Worm (Caenorhabditis elegans) whole organism, L1 larva: ENCODE measurements around the gene zmp-5.

Experiments used
- C16A3.4 ChIP-seq: fragments of 150-350 bp; optimal IDR thresholded peaks from 2 replicates; lab custom pipeline; 2014; ENCODE audit warnings: missing biosample characterization, missing genetic modification characterization
- Y116A8C.19 ChIP-seq: sonication (generic microtip); optimal IDR thresholded peaks from 2 replicates; lab custom pipeline; 2016; ENCODE audit warnings: missing compliant biosample characterization, missing genetic modification characterization, borderline replicate concordance
- aly-2 ChIP-seq: fragments of 150-350 bp; optimal IDR thresholded peaks from 2 replicates; lab custom pipeline; 2014; ENCODE audit warnings: missing biosample characterization, missing genetic modification characterization
- ama-1 ChIP-seq: fragments of 150-350 bp; optimal IDR thresholded peaks from 2 replicates; lab custom pipeline; 2014
- ceh-8 ChIP-seq: fragments of 200-800 bp; sonication (Bioruptor generic); optimal IDR thresholded peaks from 2 replicates; lab custom pipeline; 2018; ENCODE audit warnings: mild to moderate bottlenecking, missing genetic modification characterization, moderate library complexity, missing compliant biosample characterization
- ceh-90 ChIP-seq: sonication (generic microtip); optimal IDR thresholded peaks from 2 replicates; lab custom pipeline; 2016; ENCODE audit warnings: missing genetic modification characterization, missing compliant biosample characterization
- efl-1 ChIP-seq, 4 experiments: fragments of 150-350 bp; optimal IDR thresholded peaks in 3 of 4; peaks in 1 of 4; 1 replicate in 1 of 4; 2 replicates in 3 of 4; lab custom pipeline; 2014; ENCODE audit warnings: missing biosample characterization in 2 of 4, missing genetic modification characterization in 2 of 4, missing genetic modification reagents in 2 of 4
- egl-13 ChIP-seq: sonication (generic microtip); optimal IDR thresholded peaks from 2 replicates; lab custom pipeline; 2016; ENCODE audit warnings: missing genotype, missing genetic modification reagents, missing genetic modification characterization, missing compliant biosample characterization
- elt-2 ChIP-seq: sonication (generic microtip); optimal IDR thresholded peaks from 2 replicates; lab custom pipeline; 2016; ENCODE audit warnings: missing genetic modification characterization, mild to moderate bottlenecking, inconsistent platforms, missing compliant biosample characterization, missing genetic modification reagents
- elt-3 ChIP-seq, 6 experiments: fragments of 150-350 bp in 1 of 6; sonication (generic microtip); optimal IDR thresholded peaks; 2 replicates each; lab custom pipeline; 2017 to 2018; ENCODE audit warnings: missing biosample characterization in 6 of 6, missing genetic modification characterization in 6 of 6, inconsistent platforms in 1 of 6
- ets-5 ChIP-seq: fragments of 200-800 bp; sonication (Bioruptor generic); IDR thresholded peaks from 2 replicates; pipeline ENCODE4 v1.3.6; 2022; ENCODE audit warnings: missing genetic modification characterization, missing compliant biosample characterization
- fkh-10 ChIP-seq: sonication (generic microtip); optimal IDR thresholded peaks from 2 replicates; lab custom pipeline; 2017; ENCODE audit warnings: missing biosample characterization, missing genetic modification reagents, missing genetic modification characterization
- fkh-8 ChIP-seq: sonication (generic microtip); optimal IDR thresholded peaks from 2 replicates; lab custom pipeline; 2016; ENCODE audit warnings: mild to moderate bottlenecking, missing genetic modification characterization, missing compliant biosample characterization
- fos-1 ChIP-seq: fragments of 150-350 bp; optimal IDR thresholded peaks from 2 replicates; lab custom pipeline; 2014; ENCODE audit warnings: missing biosample characterization, missing genetic modification characterization
- grh-1 ChIP-seq: fragments of 200-800 bp; sonication (Bioruptor generic); IDR thresholded peaks from 2 replicates; pipeline ENCODE4 v1.3.6; 2022; ENCODE audit warnings: missing genetic modification reagents, missing genetic modification characterization, missing compliant biosample characterization
- hlh-4 ChIP-seq: sonication (generic microtip); optimal IDR thresholded peaks from 2 replicates; lab custom pipeline; 2016; ENCODE audit warnings: mild to moderate bottlenecking, missing genetic modification characterization, missing compliant biosample characterization
- lin-13 ChIP-seq: fragments of 150-350 bp; optimal IDR thresholded peaks from 2 replicates; lab custom pipeline; 2014; ENCODE audit warnings: missing biosample characterization, missing genetic modification reagents, missing genetic modification characterization
- lin-14 ChIP-seq: fragments of 200-800 bp; sonication (Bioruptor generic); optimal IDR thresholded peaks from 2 replicates; lab custom pipeline; 2018; ENCODE audit warnings: mild to moderate bottlenecking, missing genetic modification characterization, moderate library complexity, missing compliant biosample characterization
- lin-15B ChIP-seq: fragments of 150-350 bp; sonication (generic microtip); optimal IDR thresholded peaks from 3 replicates; lab custom pipeline; 2014; ENCODE audit warnings: missing biosample characterization, missing genetic modification characterization
- lin-35 ChIP-seq, 2 experiments: fragments of 150-350 bp; optimal IDR thresholded peaks; 2 replicates each; lab custom pipeline; 2014; ENCODE audit warnings: missing biosample characterization in 2 of 2, missing genetic modification characterization in 2 of 2, missing genetic modification reagents in 2 of 2
- lsy-2 ChIP-seq, 2 experiments: fragments of 150-350 bp; optimal IDR thresholded peaks; 2 replicates each; lab custom pipeline; 2014; ENCODE audit warnings: missing biosample characterization in 2 of 2, missing genetic modification characterization in 2 of 2
- mdl-1 ChIP-seq, 2 experiments: fragments of 150-350 bp; optimal IDR thresholded peaks; 2 replicates each; lab custom pipeline; 2014 to 2017; ENCODE audit warnings: missing biosample characterization in 2 of 2, missing genetic modification characterization in 2 of 2, inconsistent platforms in 1 of 2
- nhr-11 ChIP-seq: fragments of 150-350 bp; optimal IDR thresholded peaks from 2 replicates; lab custom pipeline; 2014; ENCODE audit warnings: missing biosample characterization, missing genetic modification characterization
- nhr-12 ChIP-seq: sonication (generic microtip); optimal IDR thresholded peaks from 2 replicates; lab custom pipeline; 2017; ENCODE audit warnings: missing biosample characterization, missing genetic modification characterization
- nhr-19 ChIP-seq: fragments of 200-800 bp; sonication (Bioruptor generic); conservative IDR thresholded peaks from 2 replicates; pipeline ENCODE4 v1.3.6; 2022; ENCODE audit warnings: missing genetic modification characterization, missing compliant biosample characterization
- nhr-20 ChIP-seq: sonication (generic microtip); optimal IDR thresholded peaks from 2 replicates; lab custom pipeline; 2016; ENCODE audit warnings: mild to moderate bottlenecking, missing genetic modification characterization, missing compliant biosample characterization
- nhr-47 ChIP-seq: sonication (generic microtip); optimal IDR thresholded peaks from 2 replicates; lab custom pipeline; 2016; ENCODE audit warnings: mild to moderate bottlenecking, missing genetic modification characterization, moderate library complexity, missing compliant biosample characterization
- nhr-71 ChIP-seq: sonication (generic microtip); optimal IDR thresholded peaks from 2 replicates; lab custom pipeline; 2016; ENCODE audit warnings: mild to moderate bottlenecking, missing genetic modification characterization, moderate library complexity, missing compliant biosample characterization
- nhr-85 ChIP-seq: sonication (generic microtip); peaks from one replicate; lab custom pipeline; 2016; ENCODE audit warnings: missing genetic modification characterization, inconsistent platforms, missing compliant biosample characterization
- nhr-90 ChIP-seq: sonication (generic microtip); optimal IDR thresholded peaks from 2 replicates; lab custom pipeline; 2016; ENCODE audit warnings: mild to moderate bottlenecking, missing genetic modification characterization, missing compliant biosample characterization; ENCODE audit not compliant: poor library complexity
- sptf-1 ChIP-seq: fragments of 150-350 bp; optimal IDR thresholded peaks from 2 replicates; lab custom pipeline; 2014; ENCODE audit warnings: missing biosample characterization, missing genetic modification characterization
- swsn-7 ChIP-seq: sonication (generic microtip); optimal IDR thresholded peaks from 2 replicates; lab custom pipeline; 2016; ENCODE audit warnings: missing genetic modification characterization, missing compliant biosample characterization
- tbx-2 ChIP-seq: sonication (generic microtip); optimal IDR thresholded peaks from 2 replicates; lab custom pipeline; 2016; ENCODE audit warnings: missing genetic modification characterization, missing compliant biosample characterization
- unc-130 ChIP-seq: fragments of 150-350 bp; optimal IDR thresholded peaks from 2 replicates; lab custom pipeline; 2017; ENCODE audit warnings: missing biosample characterization, missing genetic modification characterization, inconsistent platforms
- unc-98 ChIP-seq: fragments of 200-800 bp; sonication (Bioruptor generic); IDR thresholded peaks from 2 replicates; pipeline ENCODE4 v1.3.6; 2022; ENCODE audit warnings: missing genetic modification characterization, missing compliant biosample characterization
- zip-4 ChIP-seq: fragments of 200-800 bp; sonication (Bioruptor generic); optimal IDR thresholded peaks from 2 replicates; lab custom pipeline; 2018; ENCODE audit warnings: mild to moderate bottlenecking, missing genetic modification characterization, moderate library complexity, missing compliant biosample characterization
- ztf-11 ChIP-seq, 2 experiments: sonication (generic microtip); optimal IDR thresholded peaks; 2 replicates each; lab custom pipeline; 2016 to 2017; ENCODE audit warnings: missing genetic modification characterization in 2 of 2, missing biosample characterization in 1 of 2, missing compliant biosample characterization in 1 of 2
- ztf-4 ChIP-seq: fragments of 150-350 bp; optimal IDR thresholded peaks from 2 replicates; lab custom pipeline; 2014; ENCODE audit warnings: missing biosample characterization, missing genetic modification characterization

Gene zmp-5

DNA sequence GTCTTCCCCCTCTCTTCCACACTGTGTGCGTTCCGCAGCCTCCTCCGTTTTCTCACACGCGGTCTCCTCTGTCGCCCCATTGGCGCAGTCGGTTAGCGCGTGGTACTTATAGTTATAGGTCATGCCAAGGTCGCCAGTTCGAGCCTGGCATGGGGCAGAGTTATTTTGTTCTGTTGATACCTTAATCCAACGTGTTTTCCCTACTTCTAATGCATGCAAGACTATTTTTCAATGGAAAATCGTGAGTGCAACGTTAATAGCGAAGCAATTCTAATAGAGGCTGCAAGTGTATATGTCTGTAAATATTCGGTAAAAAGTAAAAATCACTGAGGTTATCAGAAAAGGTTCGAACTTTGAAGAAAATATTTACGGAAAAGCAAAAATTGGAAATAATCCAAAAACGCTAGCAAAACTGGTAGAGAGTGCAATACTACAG is 14.2 kb downstream of the zmp-5 start (continued):
- TF ChIP-seq nhr-71 (tag; lab: Kevin White, UChicago) (peak; percentile 61), ceh-90 (no peak), nhr-19 (GFP tag; lab: Robert Waterston, UW) (peak; percentile 50), egl-13 (tag; lab: Kevin White, UChicago) (peak; percentile 9), mdl-1 (tag; optimal IDR thresholded peaks at IDR 0.05; lab: Kevin White, UChicago) (peak in 1 of 2 experiments; percentile 80), tbx-2 (tag; lab: Kevin White, UChicago) (peak; percentile 26), nhr-85 (tag; lab: Kevin White, UChicago) (peak; percentile 65), hlh-4 (tag; lab: Kevin White, UChicago) (no peak), aly-2 (tag; lab: Kevin White, UChicago) (no peak), lin-13 (GFP tag; lab: Kevin White, UChicago) (peak; percentile 52), C16A3.4 (tag; lab: Kevin White, UChicago) (peak; percentile 69), unc-130 (tag; lab: Kevin White, UChicago) (peak; percentile 13), efl-1 (optimal IDR thresholded peaks at IDR 0.05; lab: Kevin White, UChicago) (peak in 1 of 2 experiments; percentile 16), efl-1 (GFP tag; optimal IDR thresholded peaks at IDR 0.05 in 1 of 2; lab: Kevin White, UChicago) (peak in 1 of 2 experiments; percentile 80), swsn-7 (tag; lab: Kevin White, UChicago) (peak; percentile 56), lsy-2 (tag; optimal IDR thresholded peaks at IDR 0.05; lab: Kevin White, UChicago) (peak in 1 of 2 experiments; percentile 49), ztf-11 (tag; optimal IDR thresholded peaks at IDR 0.05; lab: Kevin White, UChicago) (peak in 1 of 2 experiments; percentile 21), unc-98 (no peak), nhr-90 (tag; lab: Kevin White, UChicago) (peak; percentile 77), elt-2 (tag; lab: Kevin White, UChicago) (peak; percentile 36)

DNA sequence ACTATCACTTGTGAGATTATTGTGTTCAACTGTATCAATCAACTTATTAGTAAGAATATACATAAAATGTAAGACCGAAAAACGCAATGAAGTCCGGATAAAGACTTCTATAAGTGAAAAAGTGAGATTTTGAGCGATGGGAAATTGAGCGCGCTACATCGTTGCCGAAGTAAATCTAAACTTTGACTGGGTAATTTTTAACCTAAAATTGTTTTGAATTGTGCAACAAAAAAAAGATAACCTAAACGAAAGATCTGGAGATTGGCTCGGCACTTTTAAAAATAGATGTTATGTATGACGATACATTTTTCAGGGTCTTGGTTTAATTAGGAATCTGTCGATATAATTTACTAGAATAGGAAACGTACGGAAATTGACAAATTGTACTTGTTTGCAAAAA is 16.2 kb downstream of the zmp-5 start:
- TF ChIP-seq C16A3.4 (tag; lab: Kevin White, UChicago) (peak; percentile 25), ets-5 (no peak), nhr-11 (tag; lab: Kevin White, UChicago) (no peak), ama-1 (lab: Kevin White, UChicago) (no peak), efl-1 (optimal IDR thresholded peaks at IDR 0.05; lab: Kevin White, UChicago) (no peak), efl-1 (GFP tag; optimal IDR thresholded peaks at IDR 0.05 in 1 of 2; lab: Kevin White, UChicago) (no peak), nhr-90 (tag; lab: Kevin White, UChicago) (peak; percentile 10), fkh-10 (GFP tag; lab: Kevin White, UChicago) (no peak), ztf-11 (tag; optimal IDR thresholded peaks at IDR 0.05; lab: Kevin White, UChicago) (no peak)

DNA sequence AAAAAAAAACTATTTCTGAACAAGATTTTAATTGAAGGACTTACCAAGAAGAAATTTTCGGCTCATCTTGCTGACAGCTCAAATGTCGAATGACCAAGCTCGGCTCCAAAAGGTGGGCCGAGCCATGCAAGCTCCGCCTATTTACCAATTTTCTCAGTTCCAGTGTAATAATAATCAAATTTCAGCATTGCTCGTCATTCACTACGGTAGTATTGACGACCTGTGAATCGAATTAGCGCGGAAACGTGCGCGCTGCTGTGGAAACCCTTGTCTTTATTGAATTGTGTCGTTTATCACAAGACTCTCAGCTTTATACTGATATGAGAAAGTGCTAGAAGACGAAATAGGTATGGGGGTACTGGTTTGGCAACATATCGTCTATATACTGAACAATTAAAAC is 16.6 kb downstream of the zmp-5 start, which contains the start of gene nlp-76:
Gene nlp-76 (minus strand): TSS at position 367 of the 400 bp plus-strand sequence.
- no peak for TF ChIP-seq lin-15B
- TF ChIP-seq fos-1 (tag; lab: Kevin White, UChicago) = no peak
- peak; percentile 14 for TF ChIP-seq nhr-20
- TF ChIP-seq lin-13 (GFP tag; lab: Kevin White, UChicago) = no peak
- peak in 1 of 6 experiments; percentile 1 for TF ChIP-seq elt-3 (tag; optimal IDR thresholded peaks at IDR 0.05; lab: Kevin White, UChicago)
- TF ChIP-seq nhr-71 (tag; lab: Kevin White, UChicago) = peak; percentile 53
- no peak for TF ChIP-seq Y116A8C.19 (tag; lab: Kevin White, UChicago)
- peak; percentile 62 for TF ChIP-seq nhr-47
- TF ChIP-seq ztf-4 (tag; lab: Kevin White, UChicago) = peak; percentile 28
- peak in 1 of 2 experiments; percentile 38 for TF ChIP-seq mdl-1 (tag; optimal IDR thresholded peaks at IDR 0.05; lab: Kevin White, UChicago)
- TF ChIP-seq ceh-8 (GFP tag; lab: Kevin White, UChicago) = no peak
- peak in 1 of 2 experiments; percentile 71 for TF ChIP-seq lin-35 (GFP tag; optimal IDR thresholded peaks at IDR 0.05; lab: Kevin White, UChicago)
- TF ChIP-seq nhr-12 (tag; lab: Kevin White, UChicago) = no peak
- TF ChIP-seq fkh-8 (tag; lab: Kevin White, UChicago) = peak; percentile 49
- TF ChIP-seq nhr-90 (tag; lab: Kevin White, UChicago) = peak; percentile 7
- TF ChIP-seq ama-1 (lab: Kevin White, UChicago) = peak; percentile 81
- no peak for TF ChIP-seq zip-4 (GFP tag; lab: Kevin White, UChicago)
- peak; percentile 1 for TF ChIP-seq lin-14 (GFP tag; lab: Kevin White, UChicago)
- no peak for TF ChIP-seq grh-1 (GFP tag; lab: Robert Waterston, UW)
- no peak for TF ChIP-seq sptf-1 (tag; lab: Kevin White, UChicago)
